Worm (Caenorhabditis elegans) whole organism, L4 larva: ENCODE measurements around the gene nhr-28.

Source experiments
- F49E8.2 ChIP-seq: sonication (generic microtip); optimal IDR thresholded peaks from 2 replicates; lab custom pipeline; 2016; ENCODE audit warnings: missing compliant biosample characterization, mild to moderate bottlenecking, missing genetic modification characterization, borderline replicate concordance
- Y105C5A.15 ChIP-seq: fragments of 200-800 bp; sonication (Bioruptor generic); IDR thresholded peaks from 2 replicates; pipeline ENCODE4 v1.3.6; 2022; ENCODE audit warnings: missing genetic modification characterization, missing compliant biosample characterization
- aha-1 ChIP-seq: fragments of 150-350 bp; peaks from one replicate; lab custom pipeline; 2014; ENCODE audit warnings: missing biosample characterization, missing genetic modification characterization
- aly-2 ChIP-seq: sonication (generic microtip); optimal IDR thresholded peaks from 2 replicates; lab custom pipeline; 2018; ENCODE audit warnings: missing biosample characterization, missing genetic modification characterization
- arid-1 ChIP-seq: fragments of 200-800 bp; sonication (Bioruptor generic); conservative IDR thresholded peaks from 2 replicates; pipeline ENCODE4 v1.3.6; 2022; ENCODE audit warnings: missing genetic modification reagents, missing genetic modification characterization, missing compliant biosample characterization
- ceh-32 ChIP-seq: sonication (generic microtip); optimal IDR thresholded peaks from 2 replicates; lab custom pipeline; 2016; ENCODE audit warnings: mild to moderate bottlenecking, missing genetic modification characterization, missing compliant biosample characterization; ENCODE audit not compliant: poor library complexity
- cey-2 ChIP-seq: sonication (generic microtip); optimal IDR thresholded peaks from 3 replicates; lab custom pipeline; 2017; ENCODE audit warnings: missing genetic modification characterization, mild to moderate bottlenecking, missing compliant biosample characterization, antibody characterized with exemption, borderline replicate concordance; ENCODE audit not compliant: insufficient read depth
- daf-16 ChIP-seq, 3 experiments: sonication (generic microtip); optimal IDR thresholded peaks; 2 replicates each; lab custom pipeline; 2016 to 2017; ENCODE audit warnings: missing genetic modification characterization in 3 of 3, missing genetic modification reagents in 3 of 3, mild to moderate bottlenecking in 2 of 3, missing compliant biosample characterization in 2 of 3, missing biosample characterization in 1 of 3, moderate library complexity in 1 of 3
- daf-19 ChIP-seq: fragments of 200-800 bp; sonication (Bioruptor generic); conservative IDR thresholded peaks from 2 replicates; pipeline ENCODE4 v1.3.6; 2022; ENCODE audit warnings: missing genetic modification characterization, missing compliant biosample characterization
- daf-8 ChIP-seq: fragments of 200-800 bp; sonication (Bioruptor generic); IDR thresholded peaks from 2 replicates; pipeline ENCODE4 v1.3.6; 2022; ENCODE audit warnings: missing genetic modification characterization, missing compliant biosample characterization
- dmd-6 ChIP-seq: fragments of 200-800 bp; sonication (Bioruptor generic); IDR thresholded peaks from 2 replicates; pipeline ENCODE4 v1.3.6; 2022; ENCODE audit warnings: missing genetic modification reagents, missing genetic modification characterization, missing compliant biosample characterization
- dmd-9 ChIP-seq: fragments of 200-800 bp; sonication (Bioruptor generic); IDR thresholded peaks from 2 replicates; pipeline ENCODE4 v1.3.6; 2022; ENCODE audit warnings: missing genetic modification reagents, missing genetic modification characterization, missing compliant biosample characterization
- dve-1 ChIP-seq: sonication (generic microtip); optimal IDR thresholded peaks from 2 replicates; lab custom pipeline; 2017; ENCODE audit warnings: antibody characterized with exemption, mild to moderate bottlenecking, missing genetic modification characterization, missing compliant biosample characterization; ENCODE audit not compliant: insufficient read depth
- fkh-10 ChIP-seq: fragments of 150-350 bp; optimal IDR thresholded peaks from 2 replicates; lab custom pipeline; 2014; ENCODE audit warnings: missing biosample characterization, missing genetic modification reagents, missing genetic modification characterization
- hif-1 ChIP-seq, 2 experiments: sonication (generic microtip); optimal IDR thresholded peaks; 2 replicates each; lab custom pipeline; 2016 to 2017; ENCODE audit warnings: missing compliant biosample characterization in 2 of 2, missing genetic modification characterization in 2 of 2, missing genetic modification reagents in 2 of 2, missing genotype in 2 of 2, mild to moderate bottlenecking in 1 of 2
- hlh-11 ChIP-seq: fragments of 200-800 bp; sonication (Bioruptor generic); optimal IDR thresholded peaks from 2 replicates; lab custom pipeline; 2018; ENCODE audit warnings: mild to moderate bottlenecking, missing genetic modification characterization, missing compliant biosample characterization
- hlh-30 ChIP-seq: sonication (generic microtip); optimal IDR thresholded peaks from 2 replicates; lab custom pipeline; 2017; ENCODE audit warnings: antibody characterized with exemption, mild to moderate bottlenecking, missing genetic modification characterization, missing compliant biosample characterization; ENCODE audit not compliant: insufficient read depth
- jun-1 ChIP-seq: fragments of 150-350 bp; optimal IDR thresholded peaks from 2 replicates; lab custom pipeline; 2014; ENCODE audit warnings: missing biosample characterization, missing genetic modification reagents, missing genetic modification characterization
- lim-7 ChIP-seq: fragments of 200-800 bp; sonication (Bioruptor generic); IDR thresholded peaks from 2 replicates; pipeline ENCODE4 v1.3.6; 2022; ENCODE audit warnings: missing genetic modification characterization, missing compliant biosample characterization
- lin-1 ChIP-seq: fragments of 200-800 bp; sonication (Bioruptor generic); IDR thresholded peaks from 2 replicates; pipeline ENCODE4 v1.3.6; 2022; ENCODE audit warnings: missing genetic modification reagents, missing genetic modification characterization, missing compliant biosample characterization
- lin-29 ChIP-seq: fragments of 200-800 bp; sonication (Bioruptor generic); IDR thresholded peaks from 2 replicates; pipeline ENCODE4 v1.3.6; 2022; ENCODE audit warnings: missing genetic modification reagents, missing genetic modification characterization, missing compliant biosample characterization
- lsy-2 ChIP-seq, 2 experiments: fragments of 150-350 bp in 1 of 2; sonication (generic microtip) in 1 of 2; optimal IDR thresholded peaks; 2 replicates each; lab custom pipeline; 2014 to 2017; ENCODE audit warnings: missing biosample characterization in 2 of 2, missing genetic modification characterization in 2 of 2
- mdl-1 ChIP-seq, 2 experiments: fragments of 150-350 bp in 1 of 2; sonication (generic microtip) in 1 of 2; optimal IDR thresholded peaks; 2 replicates each; lab custom pipeline; 2014 to 2017; ENCODE audit warnings: missing biosample characterization in 2 of 2, missing genetic modification characterization in 2 of 2
- mep-1 ChIP-seq: fragments of 150-350 bp; sonication (generic microtip); optimal IDR thresholded peaks from 3 replicates; lab custom pipeline; 2014; ENCODE audit warnings: missing biosample characterization, missing genetic modification characterization
- nhr-237 ChIP-seq: sonication (generic microtip); optimal IDR thresholded peaks from 2 replicates; lab custom pipeline; 2017; ENCODE audit warnings: missing biosample characterization, missing genetic modification characterization
- nhr-25 ChIP-seq: sonication (generic microtip); optimal IDR thresholded peaks from 2 replicates; lab custom pipeline; 2017; ENCODE audit warnings: missing genetic modification characterization, mild to moderate bottlenecking, missing compliant biosample characterization, antibody characterized with exemption, moderate library complexity, borderline replicate concordance; ENCODE audit not compliant: insufficient read depth
- nhr-48 ChIP-seq: sonication (generic microtip); optimal IDR thresholded peaks from 2 replicates; lab custom pipeline; 2016; ENCODE audit warnings: mild to moderate bottlenecking, missing genetic modification characterization, missing compliant biosample characterization
- nhr-77 ChIP-seq: fragments of 150-350 bp; optimal IDR thresholded peaks from 2 replicates; lab custom pipeline; 2014; ENCODE audit warnings: missing biosample characterization, missing genetic modification characterization
- php-3 ChIP-seq: fragments of 200-800 bp; sonication (Bioruptor generic); IDR thresholded peaks from 2 replicates; pipeline ENCODE4 v1.3.6; 2022; ENCODE audit warnings: missing genetic modification reagents, missing genetic modification characterization, missing compliant biosample characterization
- pqm-1 ChIP-seq: sonication (generic microtip); optimal IDR thresholded peaks from 2 replicates; lab custom pipeline; 2017; ENCODE audit warnings: missing biosample characterization, missing genetic modification characterization
- rbr-2 ChIP-seq: sonication (generic microtip); optimal IDR thresholded peaks from 2 replicates; lab custom pipeline; 2016; ENCODE audit warnings: missing genotype, missing genetic modification characterization, missing compliant biosample characterization
- set-16 ChIP-seq: fragments of 200-800 bp; sonication (Bioruptor generic); IDR thresholded peaks from 2 replicates; pipeline ENCODE4 v1.3.6; 2022; ENCODE audit warnings: missing genetic modification reagents, missing genetic modification characterization, missing compliant biosample characterization
- snpc-4 ChIP-seq: fragments of 150-350 bp; optimal IDR thresholded peaks from 2 replicates; lab custom pipeline; 2014; ENCODE audit warnings: missing biosample characterization, missing genetic modification characterization
- spr-3 ChIP-seq: fragments of 200-800 bp; sonication (Bioruptor generic); optimal IDR thresholded peaks from 2 replicates; lab custom pipeline; 2018; ENCODE audit warnings: mild to moderate bottlenecking, missing genetic modification characterization, missing compliant biosample characterization
- tag-97 ChIP-seq: fragments of 200-800 bp; sonication (Bioruptor generic); IDR thresholded peaks from 2 replicates; pipeline ENCODE4 v1.3.6; 2022; ENCODE audit warnings: missing genetic modification characterization, missing compliant biosample characterization
- unc-62 ChIP-seq, 3 experiments: fragments of 150-350 bp in 1 of 3; sonication (generic microtip); optimal IDR thresholded peaks in 2 of 3; peaks in 1 of 3; 1 replicate in 1 of 3; 2 replicates in 2 of 3; lab custom pipeline; 2014 to 2017; ENCODE audit warnings: missing biosample characterization in 3 of 3, missing genetic modification characterization in 3 of 3, missing genetic modification reagents in 3 of 3, missing genotype in 1 of 3

nhr-28 gene

ce11 chrX:16335396-16335795, 19.4 kb upstream of the nhr-28 start:
- TF ChIP-seq unc-62 (GFP tag; optimal IDR thresholded peaks at IDR 0.05 in 1 of 2; lab: Kevin White, UChicago) (peak in 1 of 2 experiments; percentile 0), unc-62 (tag; optimal IDR thresholded peaks at IDR 0.05; lab: Kevin White, UChicago) (no peak), jun-1 (tag; lab: Kevin White, UChicago) (no peak), set-16 (peak; percentile 29; the same call in 1 of the 2 replicates), snpc-4 (tag; lab: Kevin White, UChicago) (no peak), lin-29 (GFP tag; lab: Robert Waterston, UW) (no peak), nhr-48 (tag; lab: Kevin White, UChicago) (no peak), nhr-25 (tag; lab: Kevin White, UChicago) (no peak), aha-1 (tag; lab: Kevin White, UChicago) (peak; percentile 88)

- TF ChIP-seq spr-3 (GFP tag; lab: Kevin White, UChicago) (no peak), aha-1 (tag; lab: Kevin White, UChicago) (peak; percentile 37)
Observed at ce11 chrX:16336940-16337339, 17.8 kb upstream of the nhr-28 start.

- TF ChIP-seq pqm-1 (tag; lab: Kevin White, UChicago) (peak; percentile 60), aha-1 (tag; lab: Kevin White, UChicago) (peak; percentile 43), nhr-77 (peak; percentile 16), mdl-1 (tag; optimal IDR thresholded peaks at IDR 0.05; lab: Kevin White, UChicago) (peak in 1 of 2 experiments; percentile 29), hlh-11 (tag; lab: Kevin White, UChicago) (peak; percentile 44), hlh-30 (tag; lab: Kevin White, UChicago) (peak; percentile 55), hif-1 (tag; optimal IDR thresholded peaks at IDR 0.05; lab: Kevin White, UChicago) (no peak), unc-62 (GFP tag; optimal IDR thresholded peaks at IDR 0.05 in 1 of 2; lab: Kevin White, UChicago) (peak in 1 of 2 experiments; percentile 16), unc-62 (tag; optimal IDR thresholded peaks at IDR 0.05; lab: Kevin White, UChicago) (no peak), dve-1 (tag; lab: Kevin White, UChicago) (peak; percentile 44), mep-1 (peak; percentile 31), aly-2 (tag; lab: Kevin White, UChicago) (no peak), ceh-32 (tag; lab: Kevin White, UChicago) (no peak), dmd-6 (peak; percentile 68)
- TF ChIP-seq, all 104 proteins: peak for 10
Observed at ce11 chrX:16337399-16337798, 17.4 kb upstream of the nhr-28 start.

ce11 chrX:16339207-16339606, 15.6 kb upstream of the nhr-28 start:
- TF ChIP-seq Y105C5A.15 (GFP tag; lab: Robert Waterston, UW) (no peak), mep-1 (peak; percentile 27), daf-19 (no peak), cey-2 (tag; lab: Kevin White, UChicago) (no peak), lim-7 (GFP tag; lab: Robert Waterston, UW) (no peak), php-3 (GFP tag; lab: Robert Waterston, UW) (no peak), rbr-2 (tag; lab: Kevin White, UChicago) (peak; percentile 5), daf-8 (no peak), nhr-237 (tag; lab: Kevin White, UChicago) (no peak), fkh-10 (GFP tag; lab: Kevin White, UChicago) (no peak), lsy-2 (tag; optimal IDR thresholded peaks at IDR 0.05; lab: Kevin White, UChicago) (peak in 1 of 2 experiments; percentile 30), F49E8.2 (tag; lab: Kevin White, UChicago) (no peak), tag-97 (GFP tag; lab: Robert Waterston, UW) (no peak), hlh-30 (tag; lab: Kevin White, UChicago) (peak; percentile 42), arid-1 (GFP tag; lab: Robert Waterston, UW) (no peak), dmd-9 (no peak), daf-16 (GFP tag; optimal IDR thresholded peaks at IDR 0.05; lab: Kevin White, UChicago) (no peak), daf-16 (tag; optimal IDR thresholded peaks at IDR 0.05; lab: Kevin White, UChicago) (no peak), lin-1 (GFP tag; lab: Robert Waterston, UW) (no peak)
